Worm (Caenorhabditis elegans): Measurements from ENCODE around the gene T21D12.12.

- TF ChIP-seq nhr-90 (tag; optimal IDR thresholded peaks at IDR 0.05): no peak
- TF ChIP-seq nfya-1 (tag; optimal IDR thresholded peaks at IDR 0.05; ENCODE audit: borderline replicate concordance, insufficient read depth): no peak
- no peak for TF ChIP-seq lsy-27 (tag; optimal IDR thresholded peaks at IDR 0.05; ENCODE audit: borderline replicate concordance, insufficient read depth)
- no peak for TF ChIP-seq F23B12.7 (tag; optimal IDR thresholded peaks at IDR 0.05; ENCODE audit: insufficient read depth)
- TF ChIP-seq F55B11.4 (tag; optimal IDR thresholded peaks at IDR 0.05; ENCODE audit: borderline replicate concordance, insufficient read depth): no peak
- no peak for TF ChIP-seq pha-4 (tag; optimal IDR thresholded peaks at IDR 0.05)
These were observed 4.6 kb upstream of the T21D12.12 start, which contains the start of gene pqbp-1.1 for ce11 chrIV:261607-262006.
